In genomic region chrV:9731852-9732251, ce11 we compare ENCODE assay signal across 7 worm cellular contexts.
A peak's percentile ranks its signal among the peaks of the same experiment; 100 is the strongest.
TF ChIP-seq lines count a peak whose summit lies in the region.

No protein-coding gene starts in this region.

TF ChIP-seq in whole organism, L1 larva, 84 proteins besides CTCF, POLR2A, EP300 and RAD21 (continues in another document):
- no peak for TF ChIP-seq mef-2 (tag; optimal IDR thresholded peaks at IDR 0.05; lab: Kevin White, UChicago)
- TF ChIP-seq isw-1 (GFP tag; IDR thresholded peaks at IDR 0.05; lab: Robert Waterston, UW): no peak
- TF ChIP-seq ceh-88 (GFP tag; IDR thresholded peaks at IDR 0.05; lab: Robert Waterston, UW): no peak
- no peak for TF ChIP-seq nhr-19 (GFP tag; conservative IDR thresholded peaks at IDR 0.05; lab: Robert Waterston, UW)
- TF ChIP-seq egl-27 (tag; optimal IDR thresholded peaks at IDR 0.05; lab: Kevin White, UChicago): no peak
- TF ChIP-seq nhr-85 (tag; lab: Kevin White, UChicago): no peak
- peak in 1 of 3 experiments; percentile 43 for TF ChIP-seq ceh-82 (tag; optimal IDR thresholded peaks at IDR 0.05; lab: Kevin White, UChicago)
- no peak for TF ChIP-seq elt-3 (tag; optimal IDR thresholded peaks at IDR 0.05; lab: Kevin White, UChicago)
- no peak for TF ChIP-seq lin-15B (tag; optimal IDR thresholded peaks at IDR 0.05; lab: Kevin White, UChicago)
- no peak for TF ChIP-seq swsn-7 (tag; optimal IDR thresholded peaks at IDR 0.05; lab: Kevin White, UChicago)
- TF ChIP-seq sptf-1 (tag; optimal IDR thresholded peaks at IDR 0.05; lab: Kevin White, UChicago): no peak
- no peak for TF ChIP-seq pqm-1 (tag; optimal IDR thresholded peaks at IDR 0.05; lab: Kevin White, UChicago)
- no peak for TF ChIP-seq lin-35 (GFP tag; optimal IDR thresholded peaks at IDR 0.05; lab: Kevin White, UChicago)
- TF ChIP-seq ets-5 (GFP tag; IDR thresholded peaks at IDR 0.05; lab: Robert Waterston, UW): no peak

TF ChIP-seq in whole organism, L2 larva, 48 proteins besides CTCF, POLR2A, EP300 and RAD21 (continues in another document):
- TF ChIP-seq nhr-129 (tag; optimal IDR thresholded peaks at IDR 0.05; lab: Kevin White, UChicago) (peak; percentile 25), elt-3 (tag; optimal IDR thresholded peaks at IDR 0.05; lab: Kevin White, UChicago) (no peak), unc-39 (tag; optimal IDR thresholded peaks at IDR 0.05; lab: Kevin White, UChicago) (no peak), sem-4 (tag; optimal IDR thresholded peaks at IDR 0.05; lab: Kevin White, UChicago) (peak; percentile 32), snpc-4 (tag; optimal IDR thresholded peaks at IDR 0.05; lab: Kevin White, UChicago) (no peak), C34F6.9 (tag; optimal IDR thresholded peaks at IDR 0.05; lab: Kevin White, UChicago) (peak; percentile 23), nhr-25 (tag; optimal IDR thresholded peaks at IDR 0.05; lab: Kevin White, UChicago) (no peak), sma-3 (GFP tag; optimal IDR thresholded peaks at IDR 0.05; lab: Kevin White, UChicago) (no peak), ztf-1 (GFP tag; conservative IDR thresholded peaks at IDR 0.05; lab: Robert Waterston, UW) (no peak), ama-1 (optimal IDR thresholded peaks at IDR 0.05; lab: Kevin White, UChicago) (peak; percentile 5), lsy-2 (tag; optimal IDR thresholded peaks at IDR 0.05; lab: Kevin White, UChicago) (no peak), peb-1 (tag; optimal IDR thresholded peaks at IDR 0.05; lab: Kevin White, UChicago) (no peak), unc-55 (GFP tag; optimal IDR thresholded peaks at IDR 0.05; lab: Kevin White, UChicago) (peak; percentile 8), ztf-4 (tag; optimal IDR thresholded peaks at IDR 0.05; lab: Kevin White, UChicago) (no peak)

TF ChIP-seq in whole organism, L3 larva, 47 proteins besides CTCF, POLR2A, EP300 and RAD21 (continues in another document):
- TF ChIP-seq unc-39 (tag; optimal IDR thresholded peaks at IDR 0.05; lab: Kevin White, UChicago) (no peak), fkh-2 (tag; optimal IDR thresholded peaks at IDR 0.05; lab: Kevin White, UChicago) (no peak), nhr-77 (tag; optimal IDR thresholded peaks at IDR 0.05; lab: Kevin White, UChicago) (no peak), nhr-237 (tag; optimal IDR thresholded peaks at IDR 0.05; lab: Kevin White, UChicago) (no peak), lsy-12 (tag; optimal IDR thresholded peaks at IDR 0.05; lab: Kevin White, UChicago) (no peak), mml-1 (tag; optimal IDR thresholded peaks at IDR 0.05; lab: Kevin White, UChicago) (no peak), ceh-28 (tag; optimal IDR thresholded peaks at IDR 0.05; lab: Kevin White, UChicago) (no peak), nhr-12 (tag; optimal IDR thresholded peaks at IDR 0.05; lab: Kevin White, UChicago) (no peak), ztf-11 (tag; optimal IDR thresholded peaks at IDR 0.05; lab: Kevin White, UChicago) (no peak), fkh-10 (GFP tag; optimal IDR thresholded peaks at IDR 0.05; lab: Kevin White, UChicago) (no peak), unc-62 (GFP tag; optimal IDR thresholded peaks at IDR 0.05; lab: Kevin White, UChicago) (peak; percentile 8), elt-3 (tag; optimal IDR thresholded peaks at IDR 0.05; lab: Kevin White, UChicago) (no peak), skn-1 (tag; optimal IDR thresholded peaks at IDR 0.05; lab: Kevin White, UChicago) (no peak), elt-1 (tag; optimal IDR thresholded peaks at IDR 0.05; lab: Kevin White, UChicago) (no peak), mdl-1 (tag; optimal IDR thresholded peaks at IDR 0.05; lab: Kevin White, UChicago) (no peak)

TF ChIP-seq in whole organism, L4 larva, 104 proteins besides CTCF, POLR2A, EP300 and RAD21 (continues in another document):
- TF ChIP-seq dmd-8 (GFP tag; IDR thresholded peaks at IDR 0.05; lab: Robert Waterston, UW): peak; percentile 49; the same call in 1 of the 2 replicates
- peak in 1 of 2 experiments; percentile 78 for TF ChIP-seq unc-62 (GFP tag; optimal IDR thresholded peaks at IDR 0.05 in 1 of 2; lab: Kevin White, UChicago)
- TF ChIP-seq unc-62 (tag; optimal IDR thresholded peaks at IDR 0.05; lab: Kevin White, UChicago): no peak
- no peak for TF ChIP-seq snpc-1.2 (GFP tag; IDR thresholded peaks at IDR 0.05; lab: Robert Waterston, UW)
- no peak for TF ChIP-seq ces-1 (GFP tag; optimal IDR thresholded peaks at IDR 0.05; lab: Kevin White, UChicago)
- TF ChIP-seq lim-7 (GFP tag; IDR thresholded peaks at IDR 0.05; lab: Robert Waterston, UW): 0 out of 2 replicates have a peak, but pooled peaks have one; percentile 5
- no peak for TF ChIP-seq ZK546.5 (tag; optimal IDR thresholded peaks at IDR 0.05; lab: Kevin White, UChicago)
- 0 out of 2 replicates have a peak, but pooled peaks have one; percentile 17 for TF ChIP-seq saeg-2 (GFP tag; IDR thresholded peaks at IDR 0.05; lab: Robert Waterston, UW)
- peak; percentile 66; the same call in 1 of the 2 replicates for TF ChIP-seq vab-7 (GFP tag; IDR thresholded peaks at IDR 0.05; lab: Robert Waterston, UW)
- peak; percentile 54 for TF ChIP-seq mdt-29 (GFP tag; IDR thresholded peaks at IDR 0.05; lab: Robert Waterston, UW)
- TF ChIP-seq mep-1 (tag; optimal IDR thresholded peaks at IDR 0.05; lab: Kevin White, UChicago): no peak
- peak; percentile 41 for TF ChIP-seq Y5F2A.4 (GFP tag; optimal IDR thresholded peaks at IDR 0.05; lab: Kevin White, UChicago)
- no peak for TF ChIP-seq arid-1 (GFP tag; conservative IDR thresholded peaks at IDR 0.05; lab: Robert Waterston, UW)

TF ChIP-seq in whole organism, late embryonic, 69 proteins besides CTCF, POLR2A, EP300 and RAD21:
- TF ChIP-seq ref-2 (tag; optimal IDR thresholded peaks at IDR 0.05; lab: Kevin White, UChicago): peak; percentile 24
- TF ChIP-seq ceh-19 (GFP tag; optimal IDR thresholded peaks at IDR 0.05; lab: Kevin White, UChicago): peak; percentile 27
- TF ChIP-seq elt-2 (tag; optimal IDR thresholded peaks at IDR 0.05; lab: Kevin White, UChicago): no peak
- peak; percentile 10 for TF ChIP-seq unc-55 (GFP tag; optimal IDR thresholded peaks at IDR 0.05; lab: Kevin White, UChicago)

TF ChIP-seq in whole organism, mixed stage, embryonic, 35 proteins besides CTCF, POLR2A, EP300 and RAD21:
- no peak for TF ChIP-seq ztf-11 (tag; optimal IDR thresholded peaks at IDR 0.05; lab: Kevin White, UChicago)
- no peak for TF ChIP-seq flh-1 (GFP tag; optimal IDR thresholded peaks at IDR 0.05; lab: Kevin White, UChicago)
- TF ChIP-seq elt-3 (tag; optimal IDR thresholded peaks at IDR 0.05; lab: Kevin White, UChicago): no peak
- TF ChIP-seq mls-2 (tag; optimal IDR thresholded peaks at IDR 0.05; lab: Kevin White, UChicago): no peak
- TF ChIP-seq sptf-1 (tag; optimal IDR thresholded peaks at IDR 0.05; lab: Kevin White, UChicago): no peak
- TF ChIP-seq unc-62 (GFP tag; optimal IDR thresholded peaks at IDR 0.05; lab: Kevin White, UChicago): peak; percentile 65
- no peak for TF ChIP-seq pha-4 (tag; optimal IDR thresholded peaks at IDR 0.05; lab: Kevin White, UChicago)
- TF ChIP-seq nhr-76 (tag; optimal IDR thresholded peaks at IDR 0.05; lab: Kevin White, UChicago): no peak
- TF ChIP-seq ham-2 (GFP tag; optimal IDR thresholded peaks at IDR 0.05; lab: Kevin White, UChicago): peak; percentile 28
TF ChIP-seq in whole organism, mixed stage, embryonic: peak in this region for 2.

TF ChIP-seq in whole organism, young adult, 124 proteins besides CTCF, POLR2A, EP300 and RAD21:
- TF ChIP-seq ceh-58 (GFP tag; IDR thresholded peaks at IDR 0.05; lab: Robert Waterston, UW) (no peak), cebp-1 (GFP tag; IDR thresholded peaks at IDR 0.05; lab: Robert Waterston, UW) (no peak), cebp-1 (tag; optimal IDR thresholded peaks at IDR 0.05; lab: Kevin White, UChicago) (no peak), hmg-20 (GFP tag; IDR thresholded peaks at IDR 0.05; lab: Robert Waterston, UW) (0 out of 2 replicates have a peak, but pooled peaks have one; percentile 4), aptf-2 (GFP tag; conservative IDR thresholded peaks at IDR 0.05; lab: Robert Waterston, UW) (no peak), fkh-3 (tag; optimal IDR thresholded peaks at IDR 0.05; lab: Kevin White, UChicago) (no peak), ama-1 (optimal IDR thresholded peaks at IDR 0.05; lab: Kevin White, UChicago) (peak; percentile 52), ama-1 (GFP tag; optimal IDR thresholded peaks at IDR 0.05; lab: Kevin White, UChicago) (no peak), F52B5.7 (tag; optimal IDR thresholded peaks at IDR 0.05; lab: Kevin White, UChicago) (no peak), F57C9.4 (tag; optimal IDR thresholded peaks at IDR 0.05; lab: Kevin White, UChicago) (no peak), nfyb-1 (GFP tag; IDR thresholded peaks at IDR 0.05; lab: Robert Waterston, UW) (peak; percentile 31; the same call in 1 of the 2 replicates), somi-1 (GFP tag; optimal IDR thresholded peaks at IDR 0.05; lab: Kevin White, UChicago) (no peak), nfya-1 (tag; optimal IDR thresholded peaks at IDR 0.05; lab: Kevin White, UChicago; ENCODE audit: borderline replicate concordance, insufficient read depth) (no peak), lin-54 (GFP tag; optimal IDR thresholded peaks at IDR 0.05; lab: Kevin White, UChicago) (no peak), zim-3 (tag; optimal IDR thresholded peaks at IDR 0.05; lab: Kevin White, UChicago) (peak; percentile 1), Y95B8A.8 (GFP tag; IDR thresholded peaks at IDR 0.05; lab: Robert Waterston, UW) (no peak)
